Worm (Caenorhabditis elegans) whole organism, L1 larva: ENCODE results near the gene D1053.4.

Experiments
- C04F5.9 ChIP-seq: sonication (generic microtip); optimal IDR thresholded peaks from 2 replicates; lab custom pipeline; 2016; ENCODE audit warnings: missing genetic modification characterization, missing compliant biosample characterization
- F16B12.6 ChIP-seq: fragments of 150-350 bp; optimal IDR thresholded peaks from 2 replicates; lab custom pipeline; 2014; ENCODE audit warnings: missing biosample characterization, missing genetic modification characterization
- alr-1 ChIP-seq: fragments of 200-800 bp; sonication (Bioruptor generic); optimal IDR thresholded peaks from 2 replicates; lab custom pipeline; 2018; ENCODE audit warnings: borderline replicate concordance, mild to moderate bottlenecking, missing genetic modification characterization, missing compliant biosample characterization
- ama-1 ChIP-seq: fragments of 150-350 bp; optimal IDR thresholded peaks from 2 replicates; lab custom pipeline; 2014
- blmp-1 ChIP-seq: fragments of 150-350 bp; optimal IDR thresholded peaks from 2 replicates; lab custom pipeline; 2014; ENCODE audit warnings: missing biosample characterization, missing genetic modification characterization
- ceh-82 ChIP-seq, 3 experiments: fragments of 150-350 bp in 1 of 3; sonication (generic microtip) in 2 of 3; optimal IDR thresholded peaks; 2 replicates each; lab custom pipeline; 2014 to 2017; ENCODE audit warnings: missing biosample characterization in 3 of 3, missing genetic modification characterization in 3 of 3
- ceh-90 ChIP-seq: sonication (generic microtip); optimal IDR thresholded peaks from 2 replicates; lab custom pipeline; 2016; ENCODE audit warnings: missing genetic modification characterization, missing compliant biosample characterization
- ces-1 ChIP-seq: fragments of 150-350 bp; optimal IDR thresholded peaks from 2 replicates; lab custom pipeline; 2014; ENCODE audit warnings: missing biosample characterization, missing genetic modification reagents, missing genetic modification characterization
- dpl-1 ChIP-seq, 3 experiments: fragments of 150-350 bp in 2 of 3; sonication (generic microtip) in 1 of 3; optimal IDR thresholded peaks; 2 replicates each; lab custom pipeline; 2014 to 2017; ENCODE audit warnings: missing biosample characterization in 3 of 3, missing genetic modification characterization in 3 of 3, missing genetic modification reagents in 3 of 3
- dsc-1 ChIP-seq: sonication (generic microtip); optimal IDR thresholded peaks from 2 replicates; lab custom pipeline; 2016; ENCODE audit warnings: mild to moderate bottlenecking, missing genetic modification characterization, missing compliant biosample characterization
- efl-1 ChIP-seq, 4 experiments: fragments of 150-350 bp; optimal IDR thresholded peaks in 3 of 4; peaks in 1 of 4; 1 replicate in 1 of 4; 2 replicates in 3 of 4; lab custom pipeline; 2014; ENCODE audit warnings: missing biosample characterization in 2 of 4, missing genetic modification characterization in 2 of 4, missing genetic modification reagents in 2 of 4
- efl-3 ChIP-seq: fragments of 200-800 bp; sonication (Bioruptor generic); optimal IDR thresholded peaks from 2 replicates; lab custom pipeline; 2018; ENCODE audit warnings: mild to moderate bottlenecking, missing genetic modification characterization, missing compliant biosample characterization
- egl-13 ChIP-seq: sonication (generic microtip); optimal IDR thresholded peaks from 2 replicates; lab custom pipeline; 2016; ENCODE audit warnings: missing genotype, missing genetic modification reagents, missing genetic modification characterization, missing compliant biosample characterization
- elt-2 ChIP-seq: sonication (generic microtip); optimal IDR thresholded peaks from 2 replicates; lab custom pipeline; 2016; ENCODE audit warnings: missing genetic modification characterization, mild to moderate bottlenecking, inconsistent platforms, missing compliant biosample characterization, missing genetic modification reagents
- ets-5 ChIP-seq: fragments of 200-800 bp; sonication (Bioruptor generic); IDR thresholded peaks from 2 replicates; pipeline ENCODE4 v1.3.6; 2022; ENCODE audit warnings: missing genetic modification characterization, missing compliant biosample characterization
- fkh-10 ChIP-seq: sonication (generic microtip); optimal IDR thresholded peaks from 2 replicates; lab custom pipeline; 2017; ENCODE audit warnings: missing biosample characterization, missing genetic modification reagents, missing genetic modification characterization
- fkh-4 ChIP-seq: sonication (generic microtip); optimal IDR thresholded peaks from 2 replicates; lab custom pipeline; 2016; ENCODE audit warnings: missing compliant biosample characterization, missing genetic modification characterization, borderline replicate concordance
- fkh-8 ChIP-seq: sonication (generic microtip); optimal IDR thresholded peaks from 2 replicates; lab custom pipeline; 2016; ENCODE audit warnings: mild to moderate bottlenecking, missing genetic modification characterization, missing compliant biosample characterization
- grh-1 ChIP-seq: fragments of 200-800 bp; sonication (Bioruptor generic); IDR thresholded peaks from 2 replicates; pipeline ENCODE4 v1.3.6; 2022; ENCODE audit warnings: missing genetic modification reagents, missing genetic modification characterization, missing compliant biosample characterization
- hlh-17 ChIP-seq: fragments of 200-800 bp; sonication (Bioruptor generic); optimal IDR thresholded peaks from 2 replicates; lab custom pipeline; 2018; ENCODE audit warnings: missing genetic modification characterization, mild to moderate bottlenecking, missing compliant biosample characterization, moderate library complexity, borderline replicate concordance
- irx-1 ChIP-seq: sonication (generic microtip); optimal IDR thresholded peaks from 2 replicates; lab custom pipeline; 2016; ENCODE audit warnings: missing genetic modification characterization, missing compliant biosample characterization
- isw-1 ChIP-seq: fragments of 200-800 bp; sonication (Bioruptor generic); IDR thresholded peaks from 2 replicates; pipeline ENCODE4 v1.3.6; 2022; ENCODE audit warnings: missing genetic modification characterization, missing compliant biosample characterization
- lin-13 ChIP-seq: fragments of 150-350 bp; optimal IDR thresholded peaks from 2 replicates; lab custom pipeline; 2014; ENCODE audit warnings: missing biosample characterization, missing genetic modification reagents, missing genetic modification characterization
- lin-35 ChIP-seq, 2 experiments: fragments of 150-350 bp; optimal IDR thresholded peaks; 2 replicates each; lab custom pipeline; 2014; ENCODE audit warnings: missing biosample characterization in 2 of 2, missing genetic modification characterization in 2 of 2, missing genetic modification reagents in 2 of 2
- lin-39 ChIP-seq: fragments of 150-350 bp; optimal IDR thresholded peaks from 2 replicates; lab custom pipeline; 2014; ENCODE audit warnings: missing biosample characterization, missing genetic modification reagents, missing genetic modification characterization
- nhr-12 ChIP-seq: sonication (generic microtip); optimal IDR thresholded peaks from 2 replicates; lab custom pipeline; 2017; ENCODE audit warnings: missing biosample characterization, missing genetic modification characterization
- nhr-19 ChIP-seq: fragments of 200-800 bp; sonication (Bioruptor generic); conservative IDR thresholded peaks from 2 replicates; pipeline ENCODE4 v1.3.6; 2022; ENCODE audit warnings: missing genetic modification characterization, missing compliant biosample characterization
- nhr-20 ChIP-seq: sonication (generic microtip); optimal IDR thresholded peaks from 2 replicates; lab custom pipeline; 2016; ENCODE audit warnings: mild to moderate bottlenecking, missing genetic modification characterization, missing compliant biosample characterization
- nhr-237 ChIP-seq: fragments of 150-350 bp; optimal IDR thresholded peaks from 2 replicates; lab custom pipeline; 2014; ENCODE audit warnings: missing biosample characterization, missing genetic modification characterization
- nhr-28 ChIP-seq: fragments of 150-350 bp; optimal IDR thresholded peaks from 2 replicates; lab custom pipeline; 2014; ENCODE audit warnings: missing biosample characterization, missing genetic modification characterization
- nhr-47 ChIP-seq: sonication (generic microtip); optimal IDR thresholded peaks from 2 replicates; lab custom pipeline; 2016; ENCODE audit warnings: mild to moderate bottlenecking, missing genetic modification characterization, moderate library complexity, missing compliant biosample characterization
- nhr-71 ChIP-seq: sonication (generic microtip); optimal IDR thresholded peaks from 2 replicates; lab custom pipeline; 2016; ENCODE audit warnings: mild to moderate bottlenecking, missing genetic modification characterization, moderate library complexity, missing compliant biosample characterization
- nhr-84 ChIP-seq: sonication (generic microtip); optimal IDR thresholded peaks from 2 replicates; lab custom pipeline; 2017; ENCODE audit warnings: missing biosample characterization, missing genetic modification characterization
- nhr-90 ChIP-seq: sonication (generic microtip); optimal IDR thresholded peaks from 2 replicates; lab custom pipeline; 2016; ENCODE audit warnings: mild to moderate bottlenecking, missing genetic modification characterization, missing compliant biosample characterization; ENCODE audit not compliant: poor library complexity
- pag-3 ChIP-seq: sonication (generic microtip); optimal IDR thresholded peaks from 2 replicates; lab custom pipeline; 2017; ENCODE audit warnings: missing genetic modification characterization, mild to moderate bottlenecking, missing compliant biosample characterization, antibody characterized with exemption, borderline replicate concordance; ENCODE audit not compliant: insufficient read depth
- pax-3 ChIP-seq: fragments of 200-800 bp; sonication (Bioruptor generic); optimal IDR thresholded peaks from 2 replicates; lab custom pipeline; 2018; ENCODE audit warnings: mild to moderate bottlenecking, missing genetic modification characterization, moderate library complexity, missing compliant biosample characterization
- rnt-1 ChIP-seq: sonication (generic microtip); optimal IDR thresholded peaks from 2 replicates; lab custom pipeline; 2016; ENCODE audit warnings: mild to moderate bottlenecking, missing genetic modification characterization, moderate library complexity, missing compliant biosample characterization
- skn-1 ChIP-seq: fragments of 150-350 bp; optimal IDR thresholded peaks from 2 replicates; lab custom pipeline; 2014; ENCODE audit warnings: missing biosample characterization, missing genetic modification characterization
- snpc-4 ChIP-seq: fragments of 150-350 bp; optimal IDR thresholded peaks from 2 replicates; lab custom pipeline; 2014; ENCODE audit warnings: missing biosample characterization, missing genetic modification characterization
- swsn-7 ChIP-seq: sonication (generic microtip); optimal IDR thresholded peaks from 2 replicates; lab custom pipeline; 2016; ENCODE audit warnings: missing genetic modification characterization, missing compliant biosample characterization
- tbx-2 ChIP-seq: sonication (generic microtip); optimal IDR thresholded peaks from 2 replicates; lab custom pipeline; 2016; ENCODE audit warnings: missing genetic modification characterization, missing compliant biosample characterization
- unc-130 ChIP-seq: fragments of 150-350 bp; optimal IDR thresholded peaks from 2 replicates; lab custom pipeline; 2017; ENCODE audit warnings: missing biosample characterization, missing genetic modification characterization, inconsistent platforms
- unc-62 ChIP-seq: fragments of 150-350 bp; optimal IDR thresholded peaks from 2 replicates; lab custom pipeline; 2014; ENCODE audit warnings: missing biosample characterization, missing genetic modification reagents, missing genetic modification characterization
- unc-98 ChIP-seq: fragments of 200-800 bp; sonication (Bioruptor generic); IDR thresholded peaks from 2 replicates; pipeline ENCODE4 v1.3.6; 2022; ENCODE audit warnings: missing genetic modification characterization, missing compliant biosample characterization
- vab-15 ChIP-seq: sonication (generic microtip); optimal IDR thresholded peaks from 2 replicates; lab custom pipeline; 2017; ENCODE audit warnings: missing genotype, mild to moderate bottlenecking, missing genetic modification characterization, missing compliant biosample characterization
- xbp-1 ChIP-seq: sonication (generic microtip); optimal IDR thresholded peaks from 2 replicates; lab custom pipeline; 2016; ENCODE audit warnings: missing genetic modification characterization, missing compliant biosample characterization
- zag-1 ChIP-seq: fragments of 150-350 bp; optimal IDR thresholded peaks from 2 replicates; lab custom pipeline; 2014; ENCODE audit warnings: missing biosample characterization, missing genetic modification characterization
- zip-4 ChIP-seq: fragments of 200-800 bp; sonication (Bioruptor generic); optimal IDR thresholded peaks from 2 replicates; lab custom pipeline; 2018; ENCODE audit warnings: mild to moderate bottlenecking, missing genetic modification characterization, moderate library complexity, missing compliant biosample characterization
- ztf-11 ChIP-seq, 2 experiments: sonication (generic microtip); optimal IDR thresholded peaks; 2 replicates each; lab custom pipeline; 2016 to 2017; ENCODE audit warnings: missing genetic modification characterization in 2 of 2, missing biosample characterization in 1 of 2, missing compliant biosample characterization in 1 of 2

Gene D1053.4

DNA sequence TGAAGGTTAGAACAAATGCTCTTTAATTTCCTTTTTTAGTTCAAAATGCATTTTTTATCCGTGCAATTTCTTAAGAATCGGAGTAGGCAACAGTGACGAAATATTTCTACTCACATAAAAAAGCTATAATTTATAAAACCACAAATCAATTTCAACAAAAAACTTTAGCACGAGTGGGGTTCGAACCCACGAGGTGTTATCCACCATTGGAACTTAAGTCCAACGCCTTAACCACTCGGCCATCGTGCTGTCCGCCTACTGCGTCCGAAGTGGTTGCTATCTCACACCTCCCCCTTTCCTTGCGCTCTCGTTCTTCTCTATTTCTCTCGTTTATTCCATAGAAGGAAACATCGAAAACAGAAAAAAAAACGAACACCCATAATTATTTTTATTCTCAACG is 34.1 kb upstream of the D1053.4 start (continued):
- TF ChIP-seq ces-1 (no peak), swsn-7 (tag; lab: Kevin White, UChicago) (peak; percentile 69), alr-1 (tag; lab: Kevin White, UChicago) (no peak), unc-130 (tag; lab: Kevin White, UChicago) (peak; percentile 30), skn-1 (tag; lab: Kevin White, UChicago) (peak; percentile 46), ceh-90 (tag; lab: Kevin White, UChicago) (no peak), snpc-4 (tag; lab: Kevin White, UChicago) (no peak), nhr-90 (tag; lab: Kevin White, UChicago) (peak; percentile 69), xbp-1 (tag; lab: Kevin White, UChicago) (peak; percentile 51), ama-1 (lab: Kevin White, UChicago) (no peak), nhr-12 (tag; lab: Kevin White, UChicago) (no peak), ets-5 (GFP tag; lab: Robert Waterston, UW) (no peak), blmp-1 (no peak), tbx-2 (peak; percentile 29), pag-3 (tag; lab: Kevin White, UChicago) (no peak), nhr-19 (GFP tag; lab: Robert Waterston, UW) (peak; percentile 60), nhr-20 (tag; lab: Kevin White, UChicago) (peak; percentile 72), hlh-17 (GFP tag; lab: Kevin White, UChicago) (no peak), rnt-1 (tag; lab: Kevin White, UChicago) (peak; percentile 26), dpl-1 (GFP tag; optimal IDR thresholded peaks at IDR 0.05; lab: Kevin White, UChicago) (peak in 1 of 3 experiments; percentile 11), vab-15 (tag; lab: Kevin White, UChicago) (no peak), nhr-47 (tag; lab: Kevin White, UChicago) (peak; percentile 79), grh-1 (GFP tag; lab: Robert Waterston, UW) (no peak), fkh-8 (peak; percentile 68), lin-13 (GFP tag; lab: Kevin White, UChicago) (peak; percentile 40), isw-1 (GFP tag; lab: Robert Waterston, UW) (peak; percentile 28; the same call in 1 of the 2 replicates), efl-3 (GFP tag; lab: Kevin White, UChicago) (no peak), zag-1 (tag; lab: Kevin White, UChicago) (no peak), zip-4 (GFP tag; lab: Kevin White, UChicago) (no peak), unc-98 (no peak), C04F5.9 (tag; lab: Kevin White, UChicago) (no peak)

DNA sequence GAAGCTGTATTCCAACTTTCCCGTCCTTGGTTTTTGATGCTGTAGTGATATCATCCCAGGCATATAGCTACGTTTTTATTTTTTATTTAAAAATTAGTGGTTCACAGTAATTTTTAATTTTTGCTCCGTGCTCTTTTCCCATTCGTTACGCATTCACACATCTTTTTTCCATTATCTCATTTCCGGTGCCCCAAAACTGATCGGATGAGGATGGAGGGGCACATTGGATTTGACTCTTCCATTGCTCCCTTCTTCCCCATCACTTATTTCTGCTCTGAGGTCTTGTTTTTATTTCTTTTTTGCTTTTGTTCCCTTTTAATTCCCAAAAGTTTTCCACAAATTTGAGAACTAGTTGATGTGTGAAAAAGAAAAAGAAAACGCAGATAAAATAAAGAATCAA is 29.6 kb upstream of the D1053.4 start:
- TF ChIP-seq nhr-12 (tag; lab: Kevin White, UChicago) (no peak), ztf-11 (tag; optimal IDR thresholded peaks at IDR 0.05; lab: Kevin White, UChicago) (no peak), snpc-4 (tag; lab: Kevin White, UChicago) (no peak), dsc-1 (tag; lab: Kevin White, UChicago) (peak; percentile 93), fkh-4 (tag; lab: Kevin White, UChicago) (peak; percentile 65), efl-1 (optimal IDR thresholded peaks at IDR 0.05; lab: Kevin White, UChicago) (no peak), efl-1 (GFP tag; optimal IDR thresholded peaks at IDR 0.05 in 1 of 2; lab: Kevin White, UChicago) (peak in 1 of 2 experiments; percentile 42), ceh-82 (tag; optimal IDR thresholded peaks at IDR 0.05; lab: Kevin White, UChicago) (no peak), fkh-10 (no peak), unc-130 (tag; lab: Kevin White, UChicago) (no peak), pag-3 (tag; lab: Kevin White, UChicago) (no peak)
- TF ChIP-seq, all 84 proteins: peak for 3

DNA sequence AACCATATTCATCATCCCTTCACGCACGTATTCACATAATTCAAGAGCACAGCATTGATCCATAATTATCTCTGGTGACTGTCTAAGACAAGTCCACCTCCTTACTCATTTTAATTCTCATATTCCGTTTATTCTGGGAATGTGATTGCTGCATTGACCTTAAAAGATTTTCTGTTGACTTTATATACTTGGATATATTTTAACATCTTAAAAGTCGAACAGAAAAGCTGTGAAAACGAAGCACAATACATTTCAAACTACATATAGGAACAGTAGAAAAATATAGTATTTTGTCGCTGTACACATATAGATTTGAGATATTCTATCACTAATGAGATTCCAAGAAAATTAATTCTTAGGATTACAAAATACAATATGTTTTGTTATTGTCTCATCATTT is 28.7 kb upstream of the D1053.4 start:
- TF ChIP-seq ztf-11 (tag; optimal IDR thresholded peaks at IDR 0.05; lab: Kevin White, UChicago): no peak
- no peak for TF ChIP-seq nhr-28 (tag; lab: Kevin White, UChicago)
- TF ChIP-seq unc-62 (GFP tag; lab: Kevin White, UChicago): no peak
- no peak for TF ChIP-seq F16B12.6
- no peak for TF ChIP-seq nhr-237 (tag; lab: Kevin White, UChicago)
- no peak for TF ChIP-seq nhr-71 (tag; lab: Kevin White, UChicago)
- TF ChIP-seq lin-39 (tag; lab: Kevin White, UChicago): no peak
- TF ChIP-seq lin-13 (GFP tag; lab: Kevin White, UChicago): no peak
- TF ChIP-seq fkh-4 (tag; lab: Kevin White, UChicago): no peak
- TF ChIP-seq pax-3: no peak
- TF ChIP-seq irx-1 (tag; lab: Kevin White, UChicago): no peak
- no peak for TF ChIP-seq nhr-84 (tag; lab: Kevin White, UChicago)
- TF ChIP-seq lin-35 (GFP tag; optimal IDR thresholded peaks at IDR 0.05; lab: Kevin White, UChicago): no peak
- no peak for TF ChIP-seq egl-13 (tag; lab: Kevin White, UChicago)
- TF ChIP-seq elt-2 (tag; lab: Kevin White, UChicago): no peak
